Fruit fly (Drosophila melanogaster): ENCODE data around the gene bdl.
A peak's percentile ranks its signal among the peaks of the same experiment; 100 is the strongest.

Gene bdl

dm6 chr2L:4292560-4292959 lies 31.8 kb upstream of the bdl start (continued):
- TF ChIP-seq wek (GFP tag; optimal IDR thresholded peaks at IDR 0.05) (no peak), CG4820 (GFP tag; optimal IDR thresholded peaks at IDR 0.05) (peak; percentile 42), stwl (tag; optimal IDR thresholded peaks at IDR 0.05) (no peak), CG11696 (GFP tag; IDR thresholded peaks at IDR 0.05) (no peak), CG1233 (GFP tag; optimal IDR thresholded peaks at IDR 0.05) (no peak), CG34224 (GFP tag; IDR thresholded peaks at IDR 0.05; ENCODE audit: partially characterized antibody) (no peak), kay (GFP tag; optimal IDR thresholded peaks at IDR 0.05) (no peak), Atf-2 (GFP tag; optimal IDR thresholded peaks at IDR 0.05) (no peak), slou (GFP tag; optimal IDR thresholded peaks at IDR 0.05) (no peak), Hr39 (optimal IDR thresholded peaks at IDR 0.05) (no peak), CG10431 (GFP tag; optimal IDR thresholded peaks at IDR 0.05) (no peak), Ets65A (GFP tag) (peak; percentile 89), CG7745 (tag; optimal IDR thresholded peaks at IDR 0.05) (no peak), CG11085 (GFP tag; IDR thresholded peaks at IDR 0.05) (no peak), CG11456 (GFP tag; IDR thresholded peaks at IDR 0.05) (no peak), CG18599 (GFP tag; optimal IDR thresholded peaks at IDR 0.05) (peak; percentile 71), CG17359 (tag; optimal IDR thresholded peaks at IDR 0.05) (peak; percentile 49), btn (GFP tag; optimal IDR thresholded peaks at IDR 0.05) (peak; percentile 13), HLH54F (GFP tag; optimal IDR thresholded peaks at IDR 0.05) (no peak), Bteb2 (GFP tag; optimal IDR thresholded peaks at IDR 0.05) (no peak), sc (optimal IDR thresholded peaks at IDR 0.05) (no peak), sc (GFP tag; optimal IDR thresholded peaks at IDR 0.05) (no peak), knrl (GFP tag; IDR thresholded peaks at IDR 0.05; ENCODE audit: partially characterized antibody) (no peak), zf30C (GFP tag; optimal IDR thresholded peaks at IDR 0.05) (peak; percentile 42), Abd-B (GFP tag; optimal IDR thresholded peaks at IDR 0.05) (peak; percentile 23), CG2678 (tag; optimal IDR thresholded peaks at IDR 0.05) (peak; percentile 57), sisA (GFP tag; IDR thresholded peaks at IDR 0.05) (peak; percentile 34), CG13123 (GFP tag; optimal IDR thresholded peaks at IDR 0.05) (no peak), Camta (GFP tag; optimal IDR thresholded peaks at IDR 0.05) (no peak), Hmx (GFP tag; optimal IDR thresholded peaks at IDR 0.05) (no peak), GATAe (GFP tag; conservative IDR thresholded peaks at IDR 0.05) (no peak), CG11504 (tag; optimal IDR thresholded peaks at IDR 0.05) (peak; percentile 66), Max (GFP tag; optimal IDR thresholded peaks at IDR 0.05) (no peak), CG3838 (GFP tag; optimal IDR thresholded peaks at IDR 0.05) (no peak), insv (GFP tag; optimal IDR thresholded peaks at IDR 0.05) (no peak), CG14710 (tag; optimal IDR thresholded peaks at IDR 0.05) (peak; percentile 18), slp2 (GFP tag; optimal IDR thresholded peaks at IDR 0.05) (no peak), CG4424 (GFP tag; optimal IDR thresholded peaks at IDR 0.05) (peak; percentile 21), Optix (GFP tag; IDR thresholded peaks at IDR 0.05) (0 out of 3 replicates have a peak, but pooled peaks have one; percentile 22), sd (tag; optimal IDR thresholded peaks at IDR 0.05) (no peak), NfI (GFP tag; optimal IDR thresholded peaks at IDR 0.05) (no peak), CG4328 (GFP tag; optimal IDR thresholded peaks at IDR 0.05) (no peak), bigmax (GFP tag; optimal IDR thresholded peaks at IDR 0.05) (no peak), CG3163 (GFP tag; optimal IDR thresholded peaks at IDR 0.05) (no peak), CG42726 (GFP tag; IDR thresholded peaks at IDR 0.05; ENCODE audit: partially characterized antibody) (no peak), tx (GFP tag; optimal IDR thresholded peaks at IDR 0.05) (peak; percentile 5), dpn (GFP tag; optimal IDR thresholded peaks at IDR 0.05) (peak; percentile 26 to 28), br (optimal IDR thresholded peaks at IDR 0.05) (no peak), CG15514 (GFP tag; optimal IDR thresholded peaks at IDR 0.05) (peak; percentile 20), CG9609 (GFP tag; optimal IDR thresholded peaks at IDR 0.05) (no peak), Dip2 (GFP tag; IDR thresholded peaks at IDR 0.05) (no peak), ap (GFP tag; IDR thresholded peaks at IDR 0.05) (no peak)

Data from whole organism, embryonic.